Fruit fly (Drosophila melanogaster): ENCODE results near the gene Gclc.

Gclc gene

dm6 chrX:8163452-8163851 lies 47.5 kb upstream of the Gclc start (continued):
- TF ChIP-seq Sox14 (GFP tag; optimal IDR thresholded peaks at IDR 0.05) (no peak), topi (GFP tag; optimal IDR thresholded peaks at IDR 0.05) (no peak), salr (GFP tag; optimal IDR thresholded peaks at IDR 0.05) (peak in 1 of 2 experiments; percentile 2), Hr4 (GFP tag; optimal IDR thresholded peaks at IDR 0.05) (peak; percentile 12), OdsH (GFP tag; optimal IDR thresholded peaks at IDR 0.05) (no peak), CG11294 (GFP tag; IDR thresholded peaks at IDR 0.05) (no peak), CG34406 (GFP tag; optimal IDR thresholded peaks at IDR 0.05) (no peak), Eip78C (GFP tag) (peak; percentile 73), vri (GFP tag; optimal IDR thresholded peaks at IDR 0.05) (no peak), CG6854 (GFP tag; optimal IDR thresholded peaks at IDR 0.05) (no peak), dsx (GFP tag; optimal IDR thresholded peaks at IDR 0.05; ENCODE audit: poor library complexity, severe bottlenecking) (no peak), svp (GFP tag) (peak; percentile 2), Eip93F (GFP tag; optimal IDR thresholded peaks at IDR 0.05) (no peak), esn (GFP tag; optimal IDR thresholded peaks at IDR 0.05) (no peak), CG11902 (GFP tag; optimal IDR thresholded peaks at IDR 0.05) (no peak), CG10669 (GFP tag; optimal IDR thresholded peaks at IDR 0.05) (no peak), fkh (GFP tag; optimal IDR thresholded peaks at IDR 0.05) (no peak), Ets96B (tag; optimal IDR thresholded peaks at IDR 0.05) (no peak), CG10631 (GFP tag; optimal IDR thresholded peaks at IDR 0.05) (peak; percentile 14), fd85E (GFP tag; optimal IDR thresholded peaks at IDR 0.05) (no peak), Sox15 (GFP tag; optimal IDR thresholded peaks at IDR 0.05) (no peak), CG7368 (GFP tag; optimal IDR thresholded peaks at IDR 0.05) (no peak), CG31627 (GFP tag; optimal IDR thresholded peaks at IDR 0.05) (no peak), CG6163 (GFP tag; IDR thresholded peaks at IDR 0.05) (peak; percentile 46; the same call in 1 of the 3 replicates), Hr38 (GFP tag; optimal IDR thresholded peaks at IDR 0.05) (no peak), CG6792 (GFP tag; optimal IDR thresholded peaks at IDR 0.05) (no peak), CG6276 (GFP tag; optimal IDR thresholded peaks at IDR 0.05) (peak; percentile 60), CG6808 (GFP tag; optimal IDR thresholded peaks at IDR 0.05) (no peak), CG9139 (GFP tag; optimal IDR thresholded peaks at IDR 0.05) (no peak), Blimp-1 (GFP tag; optimal IDR thresholded peaks at IDR 0.05) (no peak), dac (GFP tag; optimal IDR thresholded peaks at IDR 0.05) (no peak)

dm6 chrX:8162692-8163091 lies 46.7 kb upstream of the Gclc start, which contains the start of gene CG10761:
Gene CG10761, minus strand, starts transcription at chrX:8162792.
- no peak for TF ChIP-seq fd59A (GFP tag; optimal IDR thresholded peaks at IDR 0.05)
- TF ChIP-seq CG7368 (GFP tag; optimal IDR thresholded peaks at IDR 0.05) = no peak
- no peak for TF ChIP-seq CG1621 (tag; optimal IDR thresholded peaks at IDR 0.05)
- no peak for TF ChIP-seq CG6808 (GFP tag; optimal IDR thresholded peaks at IDR 0.05)
- TF ChIP-seq net (GFP tag; optimal IDR thresholded peaks at IDR 0.05) = no peak
- TF ChIP-seq Smox (GFP tag; optimal IDR thresholded peaks at IDR 0.05) = no peak
- no peak for TF ChIP-seq Hr38 (GFP tag; optimal IDR thresholded peaks at IDR 0.05)
- TF ChIP-seq eg (GFP tag; IDR thresholded peaks at IDR 0.05) = no peak
- TF ChIP-seq Gug (GFP tag; IDR thresholded peaks at IDR 0.05) = no peak
- no peak for TF ChIP-seq CG16779 (tag; optimal IDR thresholded peaks at IDR 0.05)
- TF ChIP-seq CG6792 (GFP tag; optimal IDR thresholded peaks at IDR 0.05) = no peak
- no peak for TF ChIP-seq CG32006 (GFP tag; optimal IDR thresholded peaks at IDR 0.05)
- no peak for TF ChIP-seq Sox14 (GFP tag; optimal IDR thresholded peaks at IDR 0.05)
- TF ChIP-seq CG11294 (GFP tag; IDR thresholded peaks at IDR 0.05) = no peak
- TF ChIP-seq CG11902 (GFP tag; optimal IDR thresholded peaks at IDR 0.05) = no peak
- TF ChIP-seq Ets21C (GFP tag; optimal IDR thresholded peaks at IDR 0.05) = no peak
- TF ChIP-seq salr (GFP tag; optimal IDR thresholded peaks at IDR 0.05) = no peak

- no peak for TF ChIP-seq Lpt (GFP tag; optimal IDR thresholded peaks at IDR 0.05)
- no peak for TF ChIP-seq cyc (GFP tag; optimal IDR thresholded peaks at IDR 0.05)
- no peak for TF ChIP-seq CG8319 (GFP tag; optimal IDR thresholded peaks at IDR 0.05)
- TF ChIP-seq acj6 (GFP tag; optimal IDR thresholded peaks at IDR 0.05) = no peak
- TF ChIP-seq Met (GFP tag; optimal IDR thresholded peaks at IDR 0.05) = no peak
- TF ChIP-seq CG3032 (tag; optimal IDR thresholded peaks at IDR 0.05) = no peak
- no peak for TF ChIP-seq fkh (GFP tag; optimal IDR thresholded peaks at IDR 0.05)
- no peak for TF ChIP-seq CG31627 (GFP tag; optimal IDR thresholded peaks at IDR 0.05)
- TF ChIP-seq OdsH (GFP tag; optimal IDR thresholded peaks at IDR 0.05) = no peak
- TF ChIP-seq CG10631 (GFP tag; optimal IDR thresholded peaks at IDR 0.05) = no peak
- no peak for TF ChIP-seq Sox102F (GFP tag; optimal IDR thresholded peaks at IDR 0.05)
- TF ChIP-seq Eip93F (GFP tag; optimal IDR thresholded peaks at IDR 0.05) = no peak
- TF ChIP-seq Sox15 (GFP tag; optimal IDR thresholded peaks at IDR 0.05) = no peak
- TF ChIP-seq net (GFP tag; optimal IDR thresholded peaks at IDR 0.05) = no peak
Measured at dm6 chrX:8159754-8160153, 43.8 kb upstream of the Gclc start, which contains the start of gene CG15337. Gene CG15337, plus strand, starts transcription at chrX:8160054.

All from whole organism, prepupa.